Fruit fly (Drosophila melanogaster) whole organism, wandering third instar larva: Measurements from ENCODE around the gene RpL37A.

ENCODE experiments used
- Hr78 ChIP-seq: fragments of >200 bp; optimal IDR thresholded peaks from 2 replicates; lab custom pipeline; 2017; ENCODE audit warnings: missing biosample characterization, missing genetic modification characterization
- OdsH ChIP-seq: fragments of 200-800 bp; sonication (Bioruptor generic); optimal IDR thresholded peaks from 2 replicates; lab custom pipeline; 2016; ENCODE audit warnings: missing biosample characterization, mild to moderate bottlenecking, missing genetic modification characterization
- fru ChIP-seq: fragments of 200-800 bp; sonication (Bioruptor generic); optimal IDR thresholded peaks from 3 replicates; lab custom pipeline; 2016; ENCODE audit warnings: missing biosample characterization, mild to moderate bottlenecking, missing genetic modification characterization
- psq ChIP-seq: fragments of 200-800 bp; sonication (Bioruptor generic); optimal IDR thresholded peaks from 3 replicates; lab custom pipeline; 2017; ENCODE audit warnings: missing biosample characterization, mild to moderate bottlenecking, missing genetic modification characterization, moderate library complexity
- rgr ChIP-seq: fragments of 200-800 bp; sonication (Bioruptor generic); optimal IDR thresholded peaks from 3 replicates; lab custom pipeline; 2016; ENCODE audit warnings: missing biosample characterization, mild to moderate bottlenecking, missing genetic modification characterization

dm6 chr2L:5092145-5092544 lies 21.4 kb downstream of the RpL37A start:
- TF ChIP-seq Hr78 (no peak), fru (GFP tag; lab: Kevin White, UChicago) (peak; percentile 8), OdsH (no peak), rgr (no peak), psq (GFP tag; lab: Kevin White, UChicago) (no peak)
